Worm (Caenorhabditis elegans) whole organism, L4 larva: ENCODE results near the gene C52E2.4.

Experiments used
- F49E8.2 ChIP-seq: sonication (generic microtip); optimal IDR thresholded peaks from 2 replicates; lab custom pipeline; 2016; ENCODE audit warnings: missing compliant biosample characterization, mild to moderate bottlenecking, missing genetic modification characterization, borderline replicate concordance
- ama-1 ChIP-seq: fragments of 150-350 bp; optimal IDR thresholded peaks from 2 replicates; lab custom pipeline; 2014; ENCODE audit warnings: inconsistent platforms, mixed read lengths
- daf-16 ChIP-seq, 3 experiments: sonication (generic microtip); optimal IDR thresholded peaks; 2 replicates each; lab custom pipeline; 2016 to 2017; ENCODE audit warnings: missing genetic modification characterization in 3 of 3, missing genetic modification reagents in 3 of 3, mild to moderate bottlenecking in 2 of 3, missing compliant biosample characterization in 2 of 3, missing biosample characterization in 1 of 3, moderate library complexity in 1 of 3
- dpl-1 ChIP-seq: fragments of 150-350 bp; optimal IDR thresholded peaks from 2 replicates; lab custom pipeline; 2014; ENCODE audit warnings: missing biosample characterization, missing genetic modification reagents, missing genetic modification characterization
- egl-27 ChIP-seq: sonication (generic microtip); optimal IDR thresholded peaks from 3 replicates; lab custom pipeline; 2017; ENCODE audit warnings: missing biosample characterization, missing genetic modification reagents, missing genetic modification characterization
- fos-1 ChIP-seq: fragments of 150-350 bp; optimal IDR thresholded peaks from 2 replicates; lab custom pipeline; 2014; ENCODE audit warnings: missing biosample characterization, missing genetic modification characterization
- jun-1 ChIP-seq: fragments of 150-350 bp; optimal IDR thresholded peaks from 2 replicates; lab custom pipeline; 2014; ENCODE audit warnings: missing biosample characterization, missing genetic modification reagents, missing genetic modification characterization
- madf-9 ChIP-seq: fragments of 200-800 bp; sonication (Bioruptor generic); conservative IDR thresholded peaks from 2 replicates; pipeline ENCODE4 v1.3.6; 2022; ENCODE audit warnings: missing genetic modification reagents, missing genetic modification characterization, missing compliant biosample characterization
- mdl-1 ChIP-seq, 2 experiments: fragments of 150-350 bp in 1 of 2; sonication (generic microtip) in 1 of 2; optimal IDR thresholded peaks; 2 replicates each; lab custom pipeline; 2014 to 2017; ENCODE audit warnings: missing biosample characterization in 2 of 2, missing genetic modification characterization in 2 of 2
- nhr-6 ChIP-seq: fragments of 150-350 bp; optimal IDR thresholded peaks from 2 replicates; lab custom pipeline; 2014; ENCODE audit warnings: missing biosample characterization, missing genetic modification characterization
- nhr-76 ChIP-seq: fragments of 150-350 bp; optimal IDR thresholded peaks from 2 replicates; lab custom pipeline; 2014; ENCODE audit warnings: missing biosample characterization, missing genetic modification characterization
- pha-4 ChIP-seq, 2 experiments: fragments of 150-350 bp in 1 of 2; fragments of 200-800 bp in 1 of 2; sonication (Bioruptor generic) in 1 of 2; IDR thresholded peaks in 1 of 2; optimal IDR thresholded peaks in 1 of 2; 2 replicates each; pipeline versions ENCODE4 v1.3.6 to Lab custom; 2014 to 2022; ENCODE audit warnings: missing genetic modification characterization in 2 of 2, missing genetic modification reagents in 2 of 2, missing biosample characterization in 1 of 2, missing compliant biosample characterization in 1 of 2
- snpc-4 ChIP-seq: fragments of 150-350 bp; optimal IDR thresholded peaks from 2 replicates; lab custom pipeline; 2014; ENCODE audit warnings: missing biosample characterization, missing genetic modification characterization
- unc-130 ChIP-seq: sonication (generic microtip); optimal IDR thresholded peaks from 2 replicates; lab custom pipeline; 2016; ENCODE audit warnings: missing genetic modification reagents, missing genetic modification characterization, missing compliant biosample characterization

ce11 chrII:1851716-1852115, 8.8 kb downstream of the C52E2.4 start:
- TF ChIP-seq F49E8.2 (tag; lab: Kevin White, UChicago) (no peak), pha-4 (GFP tag; IDR thresholded peaks at IDR 0.05; lab: Robert Waterston, UW) (no peak), pha-4 (tag; optimal IDR thresholded peaks at IDR 0.05; lab: Kevin White, UChicago) (no peak), daf-16 (GFP tag; optimal IDR thresholded peaks at IDR 0.05; lab: Kevin White, UChicago) (no peak), daf-16 (tag; optimal IDR thresholded peaks at IDR 0.05; lab: Kevin White, UChicago) (peak; percentile 85), mdl-1 (tag; optimal IDR thresholded peaks at IDR 0.05; lab: Kevin White, UChicago) (peak in 1 of 2 experiments; percentile 43), ama-1 (lab: Kevin White, UChicago) (no peak), nhr-76 (tag; lab: Kevin White, UChicago) (no peak), snpc-4 (no peak), egl-27 (no peak), unc-130 (no peak), nhr-6 (tag; lab: Kevin White, UChicago) (peak; percentile 57), madf-9 (GFP tag; lab: Robert Waterston, UW) (no peak), fos-1 (tag; lab: Kevin White, UChicago) (no peak), jun-1 (tag; lab: Kevin White, UChicago) (peak; percentile 34), dpl-1 (GFP tag; lab: Kevin White, UChicago) (no peak)
